Worm (Caenorhabditis elegans) whole organism, L3 larva: Measurements from ENCODE around the gene oig-8.

Experiments used
- egl-27 ChIP-seq: sonication (generic microtip); optimal IDR thresholded peaks from 4 replicates; lab custom pipeline; 2017; ENCODE audit warnings: missing biosample characterization, missing genetic modification reagents, missing genetic modification characterization
- nfya-1 ChIP-seq: sonication (generic microtip); optimal IDR thresholded peaks from 2 replicates; lab custom pipeline; 2017; ENCODE audit warnings: missing genetic modification characterization, mild to moderate bottlenecking, missing compliant biosample characterization, antibody characterized with exemption, moderate library complexity; ENCODE audit not compliant: insufficient read depth

- TF ChIP-seq egl-27 (tag; lab: Kevin White, UChicago) (no peak), nfya-1 (no peak)
Observed at ce11 chrII:6630811-6631210, 18.1 kb downstream of the oig-8 start, which contains the start of gene T19D12.4.
